Fruit fly (Drosophila melanogaster) whole organism, prepupa: ENCODE measurements around the gene CG12661.

Experiments used
- CG10669 ChIP-seq: fragments of 200-800 bp; sonication (Bioruptor generic); optimal IDR thresholded peaks from 3 replicates; lab custom pipeline; 2018; ENCODE audit warnings: missing biosample characterization, mild to moderate bottlenecking, missing genetic modification characterization, moderate library complexity
- CG16779 ChIP-seq: fragments of 200-800 bp; sonication (Bioruptor generic); optimal IDR thresholded peaks from 3 replicates; lab custom pipeline; 2017; ENCODE audit warnings: missing biosample characterization, mild to moderate bottlenecking, missing genetic modification characterization
- Lpt ChIP-seq: fragments of 200-800 bp; sonication (Bioruptor generic); optimal IDR thresholded peaks from 3 replicates; lab custom pipeline; 2016; ENCODE audit warnings: missing biosample characterization, missing genetic modification characterization

DNA sequence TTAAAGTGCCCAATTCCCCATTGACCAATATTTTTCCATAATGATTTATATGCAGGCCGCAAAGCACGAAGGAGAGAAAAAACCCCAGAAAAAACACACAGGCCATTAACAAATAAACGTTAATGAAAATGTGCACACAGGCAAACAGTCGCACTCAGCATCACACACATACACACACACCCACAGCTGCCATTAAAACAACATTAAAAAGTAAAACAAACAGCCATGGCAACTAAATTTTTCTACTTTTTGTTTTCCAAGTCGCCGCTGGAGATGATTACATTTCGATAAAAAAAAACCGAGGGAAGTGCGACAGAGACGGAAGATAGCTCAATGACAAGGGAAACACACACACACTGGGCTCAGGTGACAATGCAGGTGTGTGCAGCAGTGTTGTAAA is 36.1 kb downstream of the CG12661 start:
- TF ChIP-seq CG10669 (GFP tag; lab: Kevin White, UChicago) (no peak), Lpt (GFP tag; lab: Kevin White, UChicago) (no peak), CG16779 (tag; lab: Kevin White, UChicago) (no peak)
